Fruit fly (Drosophila melanogaster) whole organism: Measurements from ENCODE around the gene Twdlalpha.

Experiments
- CG8478 ChIP-seq: fragments of >200 bp; optimal IDR thresholded peaks from 2 replicates; lab custom pipeline; 2018; ENCODE audit warnings: inconsistent platforms
- Dll ChIP-seq: fragments of >200 bp; optimal IDR thresholded peaks from 2 replicates; lab custom pipeline; 2017
- EcR ChIP-seq, 2 experiments: fragments of >200 bp; optimal IDR thresholded peaks; 2 replicates each; lab custom pipeline; 2017; ENCODE audit warnings: missing biosample characterization in 2 of 2, missing genetic modification characterization in 2 of 2, missing genetic modification reagents in 2 of 2
- pan ChIP-seq: fragments of >200 bp; optimal IDR thresholded peaks from 2 replicates; lab custom pipeline; 2017
- psq ChIP-seq: fragments of >200 bp; optimal IDR thresholded peaks from 2 replicates; lab custom pipeline; 2017
- usp ChIP-seq: fragments of >200 bp; optimal IDR thresholded peaks from 2 replicates; lab custom pipeline; 2017; ENCODE audit warnings: missing biosample characterization, missing genetic modification characterization, mixed read lengths

The Twdlalpha gene

dm6 chrX:16742547-16742946 lies at the start of gene Twdlalpha:
Gene Twdlalpha, plus strand, starts transcription at chrX:16742847.
- TF ChIP-seq EcR (GFP tag; optimal IDR thresholded peaks at IDR 0.05; lab: Kevin White, UChicago): no peak
- TF ChIP-seq pan (lab: Kevin White, UChicago): no peak
- no peak for TF ChIP-seq Dll (lab: Kevin White, UChicago)
- TF ChIP-seq CG8478 (lab: Kevin White, UChicago): no peak
- no peak for TF ChIP-seq usp
- no peak for TF ChIP-seq psq (lab: Kevin White, UChicago)

- no peak for TF ChIP-seq pan (lab: Kevin White, UChicago)
Observed at dm6 chrX:16693805-16694387, 48.8 kb upstream of the Twdlalpha start.

- TF ChIP-seq EcR (GFP tag; optimal IDR thresholded peaks at IDR 0.05; lab: Kevin White, UChicago) (no peak), Dll (lab: Kevin White, UChicago) (no peak), usp (no peak), CG8478 (lab: Kevin White, UChicago) (no peak), psq (lab: Kevin White, UChicago) (no peak), pan (lab: Kevin White, UChicago) (no peak)
Observed at dm6 chrX:16694477-16694876, 48.2 kb upstream of the Twdlalpha start.

dm6 chrX:16694959-16695358 lies 47.7 kb upstream of the Twdlalpha start, which contains the start of gene Septin4:
Gene Septin4, minus strand, starts transcription at chrX:16695173.
- TF ChIP-seq Dll (lab: Kevin White, UChicago): no peak
- no peak for TF ChIP-seq EcR (GFP tag; optimal IDR thresholded peaks at IDR 0.05; lab: Kevin White, UChicago)
- no peak for TF ChIP-seq CG8478 (lab: Kevin White, UChicago)
- no peak for TF ChIP-seq usp
- TF ChIP-seq psq (lab: Kevin White, UChicago): no peak
- TF ChIP-seq pan (lab: Kevin White, UChicago): no peak

- no peak for TF ChIP-seq pan (lab: Kevin White, UChicago)
- no peak for TF ChIP-seq usp
- TF ChIP-seq CG8478 (lab: Kevin White, UChicago): no peak
- no peak for TF ChIP-seq Dll (lab: Kevin White, UChicago)
- no peak for TF ChIP-seq psq (lab: Kevin White, UChicago)
- no peak for TF ChIP-seq EcR (GFP tag; optimal IDR thresholded peaks at IDR 0.05; lab: Kevin White, UChicago)
Observed at dm6 chrX:16695658-16696181, 46.9 kb upstream of the Twdlalpha start, which contains the start of gene CG4678. Gene CG4678, plus strand, starts transcription at chrX:16696131.

dm6 chrX:16696614-16697519 lies 45.8 kb upstream of the Twdlalpha start:
- TF ChIP-seq usp (no peak), Dll (lab: Kevin White, UChicago) (no peak), EcR (GFP tag; optimal IDR thresholded peaks at IDR 0.05; lab: Kevin White, UChicago) (no peak), CG8478 (lab: Kevin White, UChicago) (no peak), pan (lab: Kevin White, UChicago) (no peak), psq (lab: Kevin White, UChicago) (no peak)

- TF ChIP-seq usp: no peak
- no peak for TF ChIP-seq psq (lab: Kevin White, UChicago)
- TF ChIP-seq Dll (lab: Kevin White, UChicago): no peak
- no peak for TF ChIP-seq CG8478 (lab: Kevin White, UChicago)
- no peak for TF ChIP-seq pan (lab: Kevin White, UChicago)
- no peak for TF ChIP-seq EcR (GFP tag; optimal IDR thresholded peaks at IDR 0.05; lab: Kevin White, UChicago)
Observed at dm6 chrX:16697882-16698571, 44.6 kb upstream of the Twdlalpha start.

- TF ChIP-seq CG8478 (lab: Kevin White, UChicago) (no peak), Dll (lab: Kevin White, UChicago) (no peak), EcR (GFP tag; optimal IDR thresholded peaks at IDR 0.05; lab: Kevin White, UChicago) (no peak)
Observed at dm6 chrX:16700070-16700469, 42.6 kb upstream of the Twdlalpha start, which contains the start of gene CG9676. Gene CG9676, minus strand, starts transcription at chrX:16700170.

dm6 chrX:16701941-16702340 lies 40.7 kb upstream of the Twdlalpha start, which contains the start of gene sphe:
Gene sphe, minus strand, starts transcription at chrX:16701972.
- TF ChIP-seq Dll (lab: Kevin White, UChicago) (no peak), EcR (GFP tag; optimal IDR thresholded peaks at IDR 0.05; lab: Kevin White, UChicago) (no peak), usp (no peak), psq (lab: Kevin White, UChicago) (no peak), CG8478 (lab: Kevin White, UChicago) (no peak), pan (lab: Kevin White, UChicago) (no peak)

dm6 chrX:16703747-16704146 lies 38.9 kb upstream of the Twdlalpha start, which contains the start of the genes CG9673 and CG4653:
Gene CG9673, minus strand, starts transcription at chrX:16703884.
Gene CG4653, plus strand, starts transcription at chrX:16704081.
- TF ChIP-seq usp: no peak

dm6 chrX:16706774-16707173 lies 35.9 kb upstream of the Twdlalpha start, which contains the start of gene CG9672:
Gene CG9672, minus strand, starts transcription at chrX:16706874.
- no peak for TF ChIP-seq psq (lab: Kevin White, UChicago)
- no peak for TF ChIP-seq CG8478 (lab: Kevin White, UChicago)
- TF ChIP-seq Dll (lab: Kevin White, UChicago): no peak
- TF ChIP-seq EcR (GFP tag; optimal IDR thresholded peaks at IDR 0.05; lab: Kevin White, UChicago): no peak
- no peak for TF ChIP-seq usp
- TF ChIP-seq pan (lab: Kevin White, UChicago): no peak
